Fruit fly (Drosophila melanogaster): ENCODE measurements around the gene Myo61F.
A peak's percentile ranks its signal among the peaks of the same experiment; 100 is the strongest.

Gene Myo61F

DNA sequence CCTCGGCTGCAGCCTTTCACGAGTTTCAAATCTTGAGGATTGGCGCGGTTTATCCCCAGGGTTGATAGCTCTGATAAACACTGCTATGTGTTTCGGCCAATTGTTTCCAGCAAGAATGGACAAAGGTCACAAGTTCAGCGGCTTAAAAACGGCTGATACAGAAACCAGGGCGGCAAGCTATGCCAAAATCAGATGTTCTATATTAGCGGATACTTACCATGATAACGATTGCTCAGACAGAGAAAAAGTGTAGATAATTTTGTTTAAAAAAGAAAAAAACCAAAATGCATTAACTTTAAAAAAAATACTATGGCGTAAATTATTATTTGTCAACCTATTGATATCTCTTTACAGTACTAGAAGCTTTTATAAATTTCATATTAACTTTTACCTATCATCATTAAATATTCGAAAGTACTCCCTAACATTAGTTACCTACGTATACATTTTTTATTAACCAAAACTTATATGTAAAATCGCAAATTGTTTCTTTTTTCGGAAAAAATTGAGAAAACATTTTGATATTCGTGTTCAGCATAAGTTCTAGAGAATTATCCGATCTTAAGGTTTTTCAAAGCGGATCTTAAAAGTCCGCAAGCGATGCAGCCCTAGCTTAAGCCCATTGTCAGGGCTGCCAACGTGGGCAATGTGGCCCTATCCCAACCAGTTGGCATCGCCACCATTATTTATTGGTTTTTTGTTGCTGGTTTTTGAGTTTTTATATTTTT, 5.1 kb upstream of the Myo61F start, which contains the start of the genes sturkopf and Herc4 (continued):
- no peak for TF ChIP-seq CTCF (GFP tag; optimal IDR thresholded peaks at IDR 0.05)
- TF ChIP-seq CG15514 (GFP tag; optimal IDR thresholded peaks at IDR 0.05): peak; percentile 78
- no peak for TF ChIP-seq dimm (GFP tag; IDR thresholded peaks at IDR 0.05)
- peak; percentile 91 for TF ChIP-seq Antp (GFP tag; optimal IDR thresholded peaks at IDR 0.05)
- peak; percentile 3 for TF ChIP-seq CG30431 (GFP tag; optimal IDR thresholded peaks at IDR 0.05)
- TF ChIP-seq CG31365 (tag; optimal IDR thresholded peaks at IDR 0.05): no peak
- TF ChIP-seq Nf-YA (GFP tag; IDR thresholded peaks at IDR 0.05): no peak
- TF ChIP-seq CG18011 (GFP tag; optimal IDR thresholded peaks at IDR 0.05): peak; percentile 57
- peak; percentile 78 for TF ChIP-seq Oli (tag; optimal IDR thresholded peaks at IDR 0.05)
- TF ChIP-seq CG9876 (GFP tag; optimal IDR thresholded peaks at IDR 0.05): peak; percentile 46
- no peak for TF ChIP-seq C15 (GFP tag; IDR thresholded peaks at IDR 0.05)
- TF ChIP-seq ara (GFP tag; IDR thresholded peaks at IDR 0.05): no peak
- TF ChIP-seq ssp (GFP tag; IDR thresholded peaks at IDR 0.05): 0 out of 2 replicates have a peak, but pooled peaks have one; percentile 16
- TF ChIP-seq sd (tag; optimal IDR thresholded peaks at IDR 0.05): peak; percentile 22
- peak; percentile 72 for TF ChIP-seq Hr3 (GFP tag; optimal IDR thresholded peaks at IDR 0.05)
- TF ChIP-seq CG6813 (GFP tag; optimal IDR thresholded peaks at IDR 0.05): no peak
- TF ChIP-seq CG2875 (GFP tag; optimal IDR thresholded peaks at IDR 0.05): no peak
- peak; percentile 48 for TF ChIP-seq HLH3B (GFP tag; IDR thresholded peaks at IDR 0.05)
- peak; percentile 8 for TF ChIP-seq fd96Cb (tag; optimal IDR thresholded peaks at IDR 0.05)
- TF ChIP-seq CG12219 (GFP tag; optimal IDR thresholded peaks at IDR 0.05): peak; percentile 29
- TF ChIP-seq E2f1 (GFP tag; IDR thresholded peaks at IDR 0.05): peak; percentile 44; the same call in 1 of the 2 replicates
- TF ChIP-seq CG1602 (GFP tag; optimal IDR thresholded peaks at IDR 0.05): peak; percentile 62
- peak; percentile 78 for TF ChIP-seq shn (GFP tag; optimal IDR thresholded peaks at IDR 0.05)
- 0 out of 2 replicates have a peak, but pooled peaks have one; percentile 24 for TF ChIP-seq CG14667 (GFP tag; IDR thresholded peaks at IDR 0.05)
- TF ChIP-seq CG31441 (GFP tag; IDR thresholded peaks at IDR 0.05): no peak; the same call in 1 of the 2 replicates
- no peak for TF ChIP-seq Dip2 (GFP tag; IDR thresholded peaks at IDR 0.05)
- TF ChIP-seq Nf-YB (GFP tag; optimal IDR thresholded peaks at IDR 0.05): peak; percentile 49
- TF ChIP-seq CG9817 (tag; optimal IDR thresholded peaks at IDR 0.05): peak; percentile 87
- peak; percentile 57 for TF ChIP-seq Chrac-16 (GFP tag; optimal IDR thresholded peaks at IDR 0.05)
- TF ChIP-seq CG7839 (tag; optimal IDR thresholded peaks at IDR 0.05): peak; percentile 77
- peak; percentile 37; the same call in 1 of the 3 replicates for TF ChIP-seq Opbp (GFP tag; IDR thresholded peaks at IDR 0.05; ENCODE audit: partially characterized antibody)
- no peak for TF ChIP-seq CkIIα-i1 (GFP tag; IDR thresholded peaks at IDR 0.05)
- TF ChIP-seq br (optimal IDR thresholded peaks at IDR 0.05): no peak
- no peak for TF ChIP-seq CG12071 (GFP tag; optimal IDR thresholded peaks at IDR 0.05)
- TF ChIP-seq gfzf (GFP tag; optimal IDR thresholded peaks at IDR 0.05): peak; percentile 46
- TF ChIP-seq grn (GFP tag; optimal IDR thresholded peaks at IDR 0.05): peak; percentile 38
- TF ChIP-seq tup (GFP tag; optimal IDR thresholded peaks at IDR 0.05): no peak
- TF ChIP-seq p53 (GFP tag; optimal IDR thresholded peaks at IDR 0.05): peak; percentile 71
- no peak; the same call in 1 of the 2 replicates for TF ChIP-seq CG32772 (GFP tag; IDR thresholded peaks at IDR 0.05)
- TF ChIP-seq CG8944 (GFP tag; optimal IDR thresholded peaks at IDR 0.05): peak; percentile 73
- TF ChIP-seq CG4328 (GFP tag; optimal IDR thresholded peaks at IDR 0.05): peak; percentile 58
- peak; percentile 73 for TF ChIP-seq CG2712 (tag; optimal IDR thresholded peaks at IDR 0.05)
- peak; percentile 62 for TF ChIP-seq CG3847 (GFP tag; IDR thresholded peaks at IDR 0.05)
- TF ChIP-seq CG33213 (GFP tag; optimal IDR thresholded peaks at IDR 0.05): no peak
- TF ChIP-seq sob (GFP tag; IDR thresholded peaks at IDR 0.05): peak; percentile 54
- TF ChIP-seq CG32767 (GFP tag; IDR thresholded peaks at IDR 0.05): no peak
- TF ChIP-seq scrt (GFP tag; optimal IDR thresholded peaks at IDR 0.05): no peak
- TF ChIP-seq CG18476 (GFP tag; optimal IDR thresholded peaks at IDR 0.05): peak; percentile 43
- TF ChIP-seq Xrp1 (GFP tag; IDR thresholded peaks at IDR 0.05): 0 out of 2 replicates have a peak, but pooled peaks have one; percentile 46
- peak; percentile 34; the same call in 1 of the 3 replicates for TF ChIP-seq jigr1 (GFP tag; IDR thresholded peaks at IDR 0.05)

Measured in whole organism, embryonic.